Worm (Caenorhabditis elegans): ENCODE results near the gene F13D12.8.

The F13D12.8 gene

ce11 chrII:11751615-11752174 lies 19.3 kb upstream of the F13D12.8 start (continued):
- TF ChIP-seq snpc-1.2 (GFP tag; IDR thresholded peaks at IDR 0.05) (no peak), spr-3 (GFP tag; optimal IDR thresholded peaks at IDR 0.05) (no peak), ama-1 (optimal IDR thresholded peaks at IDR 0.05) (no peak), set-16 (GFP tag; IDR thresholded peaks at IDR 0.05) (peak; percentile 59), cey-2 (tag; optimal IDR thresholded peaks at IDR 0.05; ENCODE audit: borderline replicate concordance, insufficient read depth) (no peak), hmg-1.1 (GFP tag; IDR thresholded peaks at IDR 0.05) (0 out of 2 replicates have a peak, but pooled peaks have one; percentile 48), Y75B8A.6 (GFP tag; IDR thresholded peaks at IDR 0.05) (no peak), Y105C5A.15 (GFP tag; IDR thresholded peaks at IDR 0.05) (no peak), F44E2.7 (GFP tag; IDR thresholded peaks at IDR 0.05) (no peak), dve-1 (tag; optimal IDR thresholded peaks at IDR 0.05; ENCODE audit: insufficient read depth) (no peak), ceh-62 (tag; optimal IDR thresholded peaks at IDR 0.05) (no peak), unc-62 (GFP tag; optimal IDR thresholded peaks at IDR 0.05 in 1 of 2) (no peak), unc-62 (tag; optimal IDR thresholded peaks at IDR 0.05) (no peak), F10B5.3 (tag; optimal IDR thresholded peaks at IDR 0.05) (no peak), php-3 (GFP tag; IDR thresholded peaks at IDR 0.05) (no peak), mep-1 (tag; optimal IDR thresholded peaks at IDR 0.05) (peak; percentile 64), fkh-10 (GFP tag; optimal IDR thresholded peaks at IDR 0.05) (peak; percentile 46), tra-1 (GFP tag; IDR thresholded peaks at IDR 0.05) (no peak), T26A8.4 (GFP tag; IDR thresholded peaks at IDR 0.05) (no peak), attf-4 (tag; optimal IDR thresholded peaks at IDR 0.05) (no peak), ces-1 (GFP tag; optimal IDR thresholded peaks at IDR 0.05) (no peak), hlh-30 (tag; optimal IDR thresholded peaks at IDR 0.05; ENCODE audit: insufficient read depth) (no peak), ctbp-1 (GFP tag; IDR thresholded peaks at IDR 0.05) (0 out of 2 replicates have a peak, but pooled peaks have one; percentile 12), nhr-48 (tag; optimal IDR thresholded peaks at IDR 0.05) (no peak), Y48G9A.11 (GFP tag; IDR thresholded peaks at IDR 0.05) (no peak), dmd-9 (GFP tag; IDR thresholded peaks at IDR 0.05) (no peak), ceh-82 (tag; optimal IDR thresholded peaks at IDR 0.05) (no peak), nhr-111 (GFP tag; optimal IDR thresholded peaks at IDR 0.05) (no peak), dmd-6 (GFP tag; IDR thresholded peaks at IDR 0.05) (no peak)

ce11 chrII:11749490-11750172 lies 17.2 kb upstream of the F13D12.8 start:
- TF ChIP-seq aha-1 (tag) (peak; percentile 96), F49E8.2 (tag; optimal IDR thresholded peaks at IDR 0.05; ENCODE audit: borderline replicate concordance) (no peak), dmd-9 (GFP tag; IDR thresholded peaks at IDR 0.05) (no peak), nhr-11 (tag; optimal IDR thresholded peaks at IDR 0.05) (peak; percentile 62), nhr-48 (tag; optimal IDR thresholded peaks at IDR 0.05) (peak; percentile 78), mdl-1 (tag; optimal IDR thresholded peaks at IDR 0.05) (peak; percentile 44 to 77), F37D6.2 (tag; optimal IDR thresholded peaks at IDR 0.05) (peak; percentile 92), zip-2 (tag; optimal IDR thresholded peaks at IDR 0.05) (peak; percentile 55), Y5F2A.4 (GFP tag; optimal IDR thresholded peaks at IDR 0.05) (no peak), mdt-29 (GFP tag; IDR thresholded peaks at IDR 0.05) (peak; percentile 68; the same call in 1 of the 2 replicates), dpl-1 (GFP tag; optimal IDR thresholded peaks at IDR 0.05) (peak; percentile 43), aly-2 (tag; optimal IDR thresholded peaks at IDR 0.05) (no peak), pha-4 (GFP tag; IDR thresholded peaks at IDR 0.05) (peak; percentile 67), pha-4 (tag; optimal IDR thresholded peaks at IDR 0.05) (no peak), F44E2.7 (GFP tag; IDR thresholded peaks at IDR 0.05) (no peak), lin-13 (GFP tag; optimal IDR thresholded peaks at IDR 0.05) (peak; percentile 51), zfp-2 (tag; optimal IDR thresholded peaks at IDR 0.05) (peak; percentile 56), rbr-2 (tag; optimal IDR thresholded peaks at IDR 0.05) (peak; percentile 92), daf-8 (GFP tag; IDR thresholded peaks at IDR 0.05) (no peak), nhr-6 (tag; optimal IDR thresholded peaks at IDR 0.05) (peak; percentile 68), F10B5.3 (tag; optimal IDR thresholded peaks at IDR 0.05) (peak; percentile 67), ztf-11 (tag; optimal IDR thresholded peaks at IDR 0.05) (no peak), nhr-10 (tag; optimal IDR thresholded peaks at IDR 0.05) (peak; percentile 2), unc-62 (GFP tag; optimal IDR thresholded peaks at IDR 0.05 in 1 of 2) (peak in 1 of 2 experiments; percentile 98), unc-62 (tag; optimal IDR thresholded peaks at IDR 0.05) (no peak), dmd-6 (GFP tag; IDR thresholded peaks at IDR 0.05) (peak; percentile 62), F26F4.8 (GFP tag; conservative IDR thresholded peaks at IDR 0.05) (no peak), hmg-1.1 (GFP tag; IDR thresholded peaks at IDR 0.05) (peak; percentile 84), nhr-42 (GFP tag; IDR thresholded peaks at IDR 0.05) (peak; percentile 49; the same call in 1 of the 2 replicates)

Data from whole organism, L4 larva.